Fruit fly (Drosophila melanogaster) whole organism, embryonic: Measurements from ENCODE around the gene Syt1.
A peak's percentile ranks its signal among the peaks of the same experiment; 100 is the strongest.

Experiments
- Abd-B ChIP-seq: fragments of 200-800 bp; sonication (Bioruptor generic); optimal IDR thresholded peaks from 2 replicates; lab custom pipeline; 2018; ENCODE audit warnings: missing biosample characterization, mild to moderate bottlenecking, missing genetic modification characterization, moderate library complexity
- Ada2b ChIP-seq: fragments of 200-800 bp; sonication (Bioruptor generic); IDR thresholded peaks from 2 replicates; pipeline ENCODE4 v1.3.6; 2022; ENCODE audit warnings: missing biosample characterization, missing genetic modification characterization
- Aef1 ChIP-seq: fragments of 200-800 bp; sonication (Bioruptor generic); IDR thresholded peaks from 3 replicates; pipeline ENCODE4 v1.3.6; 2022; ENCODE audit warnings: missing biosample characterization, missing genetic modification characterization
- CG10654 ChIP-seq: fragments of 200-800 bp; sonication (Bioruptor generic); optimal IDR thresholded peaks from 2 replicates; lab custom pipeline; 2016; ENCODE audit warnings: missing biosample characterization, missing genetic modification characterization
- CG11398 ChIP-seq: fragments of 200-800 bp; sonication (Bioruptor generic); optimal IDR thresholded peaks from 2 replicates; lab custom pipeline; 2016; ENCODE audit warnings: missing biosample characterization, missing genetic modification characterization
- CG11560 ChIP-seq: fragments of 200-800 bp; sonication (Bioruptor generic); IDR thresholded peaks from 3 replicates; pipeline ENCODE4 v1.3.6; 2022; ENCODE audit warnings: missing biosample characterization, missing genetic modification characterization
- CG12071 ChIP-seq: fragments of 200-800 bp; sonication (Bioruptor generic); optimal IDR thresholded peaks from 3 replicates; lab custom pipeline; 2018; ENCODE audit warnings: missing biosample characterization, mild to moderate bottlenecking, missing genetic modification characterization
- CG13287 ChIP-seq: fragments of 200-800 bp; sonication (Bioruptor generic); IDR thresholded peaks from 2 replicates; pipeline ENCODE4 v1.3.6; 2022; ENCODE audit warnings: missing biosample characterization, missing genetic modification characterization; ENCODE audit not compliant: partially characterized antibody
- CG15601 ChIP-seq: fragments of 200-800 bp; sonication (Bioruptor generic); optimal IDR thresholded peaks from 3 replicates; lab custom pipeline; 2019; ENCODE audit warnings: missing biosample characterization, mild to moderate bottlenecking, missing genetic modification characterization, moderate library complexity
- CG18262 ChIP-seq: fragments of 200-800 bp; optimal IDR thresholded peaks from 3 replicates; lab custom pipeline; 2019; ENCODE audit warnings: missing biosample characterization, mild to moderate bottlenecking, missing genetic modification characterization, moderate library complexity
- CG2199 ChIP-seq: fragments of 200-800 bp; sonication (Bioruptor generic); IDR thresholded peaks from 3 replicates; pipeline ENCODE4 v1.3.6; 2022; ENCODE audit warnings: missing biosample characterization, missing genetic modification characterization
- CG32772 ChIP-seq: fragments of 200-800 bp; sonication (Bioruptor generic); IDR thresholded peaks from 2 replicates; pipeline ENCODE4 v1.3.6; 2022; ENCODE audit warnings: missing biosample characterization, missing genetic modification characterization
- CG3281 ChIP-seq: fragments of 200-800 bp; sonication (Bioruptor generic); optimal IDR thresholded peaks from 3 replicates; lab custom pipeline; 2017; ENCODE audit warnings: missing biosample characterization, mild to moderate bottlenecking, missing genetic modification characterization
- CG34376 ChIP-seq: fragments of 200-800 bp; sonication (Bioruptor generic); optimal IDR thresholded peaks from 2 replicates; lab custom pipeline; 2018; ENCODE audit warnings: missing biosample characterization, mild to moderate bottlenecking, missing genetic modification characterization
- CG3995 ChIP-seq: fragments of 200-800 bp; sonication (Bioruptor generic); optimal IDR thresholded peaks from 3 replicates; lab custom pipeline; 2016; ENCODE audit warnings: missing biosample characterization, missing genetic modification characterization
- CG4730 ChIP-seq: fragments of 200-800 bp; sonication (Bioruptor generic); IDR thresholded peaks from 2 replicates; pipeline ENCODE4 v1.3.6; 2022; ENCODE audit warnings: missing biosample characterization, missing genetic modification characterization
- CG6683 ChIP-seq: fragments of 200-800 bp; sonication (Bioruptor generic); optimal IDR thresholded peaks from 2 replicates; lab custom pipeline; 2017; ENCODE audit warnings: missing biosample characterization, mild to moderate bottlenecking, missing genetic modification characterization, missing genetic modification reagents
- CG6813 ChIP-seq: fragments of 200-800 bp; sonication (Bioruptor generic); optimal IDR thresholded peaks from 2 replicates; lab custom pipeline; 2017; ENCODE audit warnings: missing biosample characterization, missing genetic modification characterization, mild to moderate bottlenecking, moderate library complexity, missing genetic modification reagents
- CG7839 ChIP-seq: fragments of 200-800 bp; sonication (Bioruptor generic); optimal IDR thresholded peaks from 3 replicates; lab custom pipeline; 2018; ENCODE audit warnings: missing biosample characterization, mild to moderate bottlenecking, missing genetic modification characterization, moderate library complexity
- CG8359 ChIP-seq: fragments of 200-800 bp; sonication (Bioruptor generic); optimal IDR thresholded peaks from 2 replicates; lab custom pipeline; 2017; ENCODE audit warnings: missing biosample characterization, mild to moderate bottlenecking, missing genetic modification characterization, borderline replicate concordance
- CG9797 ChIP-seq: fragments of 200-800 bp; sonication (Bioruptor generic); optimal IDR thresholded peaks from 3 replicates; lab custom pipeline; 2018; ENCODE audit warnings: missing biosample characterization, mild to moderate bottlenecking, missing genetic modification characterization
- CG9876 ChIP-seq: fragments of 200-800 bp; sonication (Bioruptor generic); optimal IDR thresholded peaks from 2 replicates; lab custom pipeline; 2016; ENCODE audit warnings: missing biosample characterization, missing genetic modification characterization
- CHES-1-like ChIP-seq: fragments of 200-800 bp; sonication (Bioruptor generic); optimal IDR thresholded peaks from 2 replicates; lab custom pipeline; 2016; ENCODE audit warnings: missing biosample characterization, missing genetic modification characterization
- D ChIP-seq, 2 experiments: fragments of 200-800 bp in 1 of 2; fragments of >200 bp in 1 of 2; sonication (Bioruptor generic) in 1 of 2; optimal IDR thresholded peaks; 2 replicates in 1 of 2; 3 replicates in 1 of 2; lab custom pipeline; 2017; ENCODE audit warnings: mild to moderate bottlenecking in 1 of 2, missing biosample characterization in 1 of 2, missing genetic modification characterization in 1 of 2, missing genetic modification reagents in 1 of 2
- Dek ChIP-seq: fragments of 200-800 bp; sonication (Bioruptor generic); optimal IDR thresholded peaks from 3 replicates; lab custom pipeline; 2019; ENCODE audit warnings: missing biosample characterization, mild to moderate bottlenecking, missing genetic modification characterization, moderate library complexity
- Gsc ChIP-seq: fragments of 200-800 bp; sonication (Bioruptor generic); IDR thresholded peaks from 2 replicates; pipeline ENCODE4 v1.3.6; 2022; ENCODE audit warnings: missing biosample characterization, missing genetic modification characterization
- Hsf ChIP-seq: fragments of 200-800 bp; sonication (Bioruptor generic); optimal IDR thresholded peaks from 3 replicates; lab custom pipeline; 2016; ENCODE audit warnings: missing biosample characterization, missing genetic modification characterization
- NC2α ChIP-seq: fragments of 200-800 bp; sonication (Bioruptor generic); optimal IDR thresholded peaks from 2 replicates; lab custom pipeline; 2016; ENCODE audit warnings: missing biosample characterization, missing genetic modification characterization
- Sin3A ChIP-seq: fragments of >200 bp; optimal IDR thresholded peaks from 2 replicates; lab custom pipeline; 2018
- Spps ChIP-seq: fragments of 200-800 bp; sonication (Bioruptor generic); optimal IDR thresholded peaks from 2 replicates; lab custom pipeline; 2018; ENCODE audit warnings: missing biosample characterization, mild to moderate bottlenecking, missing genetic modification characterization
- Xrp1 ChIP-seq: fragments of 200-800 bp; sonication (Bioruptor generic); IDR thresholded peaks from 2 replicates; pipeline ENCODE4 v1.3.6; 2022; ENCODE audit warnings: missing biosample characterization, missing genetic modification characterization
- ab ChIP-seq: fragments of 200-800 bp; sonication (Bioruptor generic); optimal IDR thresholded peaks from 2 replicates; lab custom pipeline; 2016; ENCODE audit warnings: missing biosample characterization, missing genetic modification characterization
- ap ChIP-seq: fragments of 200-800 bp; sonication (Bioruptor generic); IDR thresholded peaks from 2 replicates; pipeline ENCODE4 v1.3.6; 2022; ENCODE audit warnings: missing biosample characterization, missing genetic modification characterization
- cato ChIP-seq: fragments of 200-800 bp; sonication (Bioruptor generic); optimal IDR thresholded peaks from 2 replicates; lab custom pipeline; 2016; ENCODE audit warnings: missing biosample characterization, missing genetic modification characterization, borderline replicate concordance
- chm ChIP-seq: fragments of 200-800 bp; sonication (Bioruptor generic); IDR thresholded peaks from 2 replicates; pipeline ENCODE4 v1.3.6; 2022; ENCODE audit warnings: missing biosample characterization, missing genetic modification characterization
- ewg ChIP-seq: fragments of 200-800 bp; sonication (Bioruptor generic); optimal IDR thresholded peaks from 3 replicates; lab custom pipeline; 2017; ENCODE audit warnings: mild to moderate bottlenecking, missing biosample characterization, missing genetic modification reagents, missing genetic modification characterization
- gce ChIP-seq: fragments of 200-800 bp; sonication (Bioruptor generic); IDR thresholded peaks from 3 replicates; pipeline ENCODE4 v1.3.6; 2022; ENCODE audit warnings: missing biosample characterization, missing genetic modification characterization
- kah ChIP-seq: fragments of 200-800 bp; sonication (Bioruptor generic); optimal IDR thresholded peaks from 2 replicates; lab custom pipeline; 2018; ENCODE audit warnings: missing biosample characterization, mild to moderate bottlenecking, missing genetic modification characterization
- kni ChIP-seq: fragments of 200-800 bp; sonication (Bioruptor generic); optimal IDR thresholded peaks from 3 replicates; lab custom pipeline; 2017; ENCODE audit warnings: mild to moderate bottlenecking, missing biosample characterization, missing genetic modification reagents, missing genetic modification characterization
- lbe ChIP-seq: fragments of 200-800 bp; sonication (Bioruptor generic); optimal IDR thresholded peaks from 2 replicates; lab custom pipeline; 2016; ENCODE audit warnings: missing biosample characterization, mild to moderate bottlenecking, missing genetic modification characterization
- oc ChIP-seq: fragments of 200-800 bp; sonication (Bioruptor generic); optimal IDR thresholded peaks from 2 replicates; lab custom pipeline; 2018; ENCODE audit warnings: missing biosample characterization, mild to moderate bottlenecking, missing genetic modification characterization, moderate library complexity
- pb ChIP-seq: fragments of 200-800 bp; sonication (Bioruptor generic); optimal IDR thresholded peaks from 3 replicates; lab custom pipeline; 2016; ENCODE audit warnings: missing biosample characterization, missing genetic modification characterization
- pfk ChIP-seq: fragments of 200-800 bp; sonication (Bioruptor generic); optimal IDR thresholded peaks from 2 replicates; lab custom pipeline; 2018; ENCODE audit warnings: missing biosample characterization, mild to moderate bottlenecking, missing genetic modification characterization, moderate library complexity
- repo ChIP-seq: fragments of 200-800 bp; sonication (Bioruptor generic); optimal IDR thresholded peaks from 2 replicates; lab custom pipeline; 2016; ENCODE audit warnings: missing biosample characterization, missing genetic modification characterization
- ro ChIP-seq: fragments of 200-800 bp; sonication (Bioruptor generic); IDR thresholded peaks from 2 replicates; pipeline ENCODE4 v1.3.6; 2022; ENCODE audit warnings: missing biosample characterization, missing genetic modification characterization
- scrt ChIP-seq: fragments of 200-800 bp; sonication (Bioruptor generic); optimal IDR thresholded peaks from 2 replicates; lab custom pipeline; 2018; ENCODE audit warnings: missing biosample characterization, mild to moderate bottlenecking, missing genetic modification characterization, moderate library complexity
- sqz ChIP-seq: fragments of 200-800 bp; sonication (Bioruptor generic); optimal IDR thresholded peaks from 3 replicates; lab custom pipeline; 2018; ENCODE audit warnings: missing biosample characterization, mild to moderate bottlenecking, missing genetic modification characterization
- tup ChIP-seq: fragments of 200-800 bp; sonication (Bioruptor generic); optimal IDR thresholded peaks from 2 replicates; lab custom pipeline; 2016; ENCODE audit warnings: missing biosample characterization, mild to moderate bottlenecking, missing genetic modification characterization, moderate library complexity
- unc-4 ChIP-seq: fragments of 200-800 bp; sonication (Bioruptor generic); IDR thresholded peaks from 2 replicates; pipeline ENCODE4 v1.3.6; 2022; ENCODE audit warnings: missing biosample characterization, missing genetic modification characterization; ENCODE audit not compliant: partially characterized antibody

Gene Syt1

dm6 chr2L:2750337-2751084, 49.3 kb downstream of the Syt1 start (continued):
- TF ChIP-seq repo (GFP tag; lab: Kevin White, UChicago), result peak; percentile 60
- TF ChIP-seq Gsc (GFP tag; lab: Robert Waterston, UW), result no peak
- peak; percentile 50 for TF ChIP-seq CG11398 (GFP tag; lab: Kevin White, UChicago)
- peak; percentile 75 for TF ChIP-seq oc
- peak; percentile 71 for TF ChIP-seq pb
- peak; percentile 52 for TF ChIP-seq CG6683
- TF ChIP-seq NC2α, result peak; percentile 19
- peak; percentile 87 for TF ChIP-seq CG7839
- peak; percentile 79 for TF ChIP-seq Hsf
- peak; percentile 88 for TF ChIP-seq Dek
- TF ChIP-seq CG9797 (GFP tag; lab: Kevin White, UChicago), result peak; percentile 34
- TF ChIP-seq CG9876 (GFP tag; lab: Kevin White, UChicago), result peak; percentile 72
- peak; percentile 45 for TF ChIP-seq Spps (tag; lab: Kevin White, UChicago)
- TF ChIP-seq ewg (GFP tag; lab: Kevin White, UChicago), result peak; percentile 54
- TF ChIP-seq CG6813 (GFP tag; lab: Kevin White, UChicago), result peak; percentile 87
- no peak for TF ChIP-seq cato (GFP tag; lab: Kevin White, UChicago)
- TF ChIP-seq CG2199, result no peak
- TF ChIP-seq ro (GFP tag; lab: Robert Waterston, UW), result no peak
- no peak for TF ChIP-seq Xrp1 (GFP tag; lab: Robert Waterston, UW)
- TF ChIP-seq unc-4, result no peak
- TF ChIP-seq CG10654, result peak; percentile 66
- peak; percentile 70 for TF ChIP-seq tup (GFP tag; lab: Kevin White, UChicago)
- TF ChIP-seq chm, result no peak
- TF ChIP-seq CG12071 (GFP tag; lab: Kevin White, UChicago), result peak; percentile 83
- no peak for TF ChIP-seq CG32772
- TF ChIP-seq gce (GFP tag; lab: Robert Waterston, UW), result no peak
- no peak for TF ChIP-seq CG4730
- TF ChIP-seq sqz (GFP tag; lab: Kevin White, UChicago), result peak; percentile 18
- no peak for TF ChIP-seq lbe (GFP tag; lab: Kevin White, UChicago)
- peak; percentile 9 for TF ChIP-seq pfk
- peak; percentile 66 for TF ChIP-seq kni (GFP tag; lab: Kevin White, UChicago)
- TF ChIP-seq Sin3A, result no peak
- TF ChIP-seq kah, result peak; percentile 2
- peak; percentile 68 for TF ChIP-seq CG15601 (tag; lab: Kevin White, UChicago)
- no peak for TF ChIP-seq CG11560 (tag; lab: Robert Waterston, UW)
- TF ChIP-seq ab (GFP tag; lab: Kevin White, UChicago), result peak; percentile 32
- peak; percentile 83 for TF ChIP-seq CG18262 (tag; lab: Kevin White, UChicago)
- peak; percentile 59 for TF ChIP-seq CG3995 (GFP tag; lab: Kevin White, UChicago)
- TF ChIP-seq Ada2b, result no peak
- TF ChIP-seq Abd-B (GFP tag; lab: Kevin White, UChicago), result peak; percentile 83
- TF ChIP-seq CG34376 (GFP tag; lab: Kevin White, UChicago), result peak; percentile 76
- no peak for TF ChIP-seq Aef1
- no peak for TF ChIP-seq ap (GFP tag; lab: Robert Waterston, UW)
- peak; percentile 39 for TF ChIP-seq D (optimal IDR thresholded peaks at IDR 0.05; lab: Kevin White, UChicago)
- TF ChIP-seq D (GFP tag; optimal IDR thresholded peaks at IDR 0.05; lab: Kevin White, UChicago), result peak; percentile 74
- TF ChIP-seq CG8359 (GFP tag; lab: Kevin White, UChicago), result peak; percentile 41
- peak; percentile 64 for TF ChIP-seq CHES-1-like (GFP tag; lab: Kevin White, UChicago)
- no peak for TF ChIP-seq CG13287
- peak; percentile 85 for TF ChIP-seq CG3281 (GFP tag; lab: Kevin White, UChicago)
- peak; percentile 78 for TF ChIP-seq scrt (GFP tag; lab: Kevin White, UChicago)
